Worm (Caenorhabditis elegans): ENCODE data around the gene eel-1.

The eel-1 gene

DNA sequence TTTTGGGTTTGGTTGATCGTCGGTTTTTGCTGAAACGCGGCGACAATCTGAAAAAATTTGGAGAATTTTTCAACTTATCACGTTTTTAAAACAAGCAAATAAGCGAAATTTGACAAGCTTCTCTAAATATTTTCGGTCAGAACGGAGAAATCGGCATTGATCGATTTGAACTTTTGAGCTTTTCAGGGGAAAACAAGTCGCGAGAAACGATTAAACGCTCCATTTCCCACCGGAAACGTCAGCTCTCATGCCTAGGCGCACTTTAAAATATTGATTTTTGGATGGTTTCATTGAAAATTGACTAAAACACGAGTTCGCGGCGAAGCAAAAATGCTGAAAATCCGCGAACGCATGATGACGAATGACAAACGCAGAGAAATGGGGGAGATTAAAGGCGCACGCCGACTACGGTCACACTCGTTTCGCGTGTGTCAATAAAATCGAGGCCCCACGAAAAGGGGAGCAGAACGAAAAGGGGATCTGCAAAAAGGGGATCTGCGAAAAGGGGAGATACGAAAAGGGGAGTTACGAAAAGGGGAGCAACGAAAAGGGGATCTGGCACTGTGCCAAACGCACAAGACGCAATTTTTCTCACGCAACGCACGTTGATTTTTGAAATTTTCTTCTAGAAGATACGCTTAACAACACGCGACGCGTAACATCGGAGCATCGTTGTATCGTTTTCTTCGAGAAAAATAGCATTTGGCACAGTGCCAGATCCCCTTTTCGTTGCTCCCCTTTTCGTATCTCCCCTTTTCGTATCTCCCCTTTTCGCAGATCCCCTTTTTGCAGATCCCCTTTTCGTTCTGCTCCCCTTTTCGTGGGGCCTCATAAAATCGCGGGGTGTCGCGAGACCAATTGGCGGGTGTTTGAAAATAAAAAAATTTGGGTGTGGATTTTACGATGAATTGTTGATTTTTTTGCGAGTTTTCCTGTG, at the start of gene eel-1 (continued):
- TF ChIP-seq zip-2 (tag; optimal IDR thresholded peaks at IDR 0.05) (peak; percentile 52), lin-1 (GFP tag; IDR thresholded peaks at IDR 0.05) (peak; percentile 98), mdl-1 (tag; optimal IDR thresholded peaks at IDR 0.05) (peak; percentile 35 to 61), ceh-20 (GFP tag; IDR thresholded peaks at IDR 0.05) (peak; percentile 99), ama-1 (optimal IDR thresholded peaks at IDR 0.05) (peak; percentile 44), duxl-1 (tag; optimal IDR thresholded peaks at IDR 0.05; ENCODE audit: poor library complexity) (peak; percentile 88), egl-43 (GFP tag; IDR thresholded peaks at IDR 0.05) (peak; percentile 98), saeg-2 (GFP tag; IDR thresholded peaks at IDR 0.05) (peak; percentile 96), lin-29 (GFP tag; IDR thresholded peaks at IDR 0.05) (peak; percentile 95), madf-5 (GFP tag; IDR thresholded peaks at IDR 0.05) (peak; percentile 98), zfp-2 (tag; optimal IDR thresholded peaks at IDR 0.05) (peak; percentile 82), sdz-12 (GFP tag; optimal IDR thresholded peaks at IDR 0.05) (peak; percentile 92), F10B5.3 (tag; optimal IDR thresholded peaks at IDR 0.05) (peak; percentile 52), F37D6.2 (tag; optimal IDR thresholded peaks at IDR 0.05) (peak; percentile 93), nhr-25 (tag; optimal IDR thresholded peaks at IDR 0.05; ENCODE audit: borderline replicate concordance, insufficient read depth) (peak; percentile 82), F44E2.7 (GFP tag; IDR thresholded peaks at IDR 0.05) (peak; percentile 88), hmg-1.1 (GFP tag; IDR thresholded peaks at IDR 0.05) (peak; percentile 96), nhr-42 (GFP tag; IDR thresholded peaks at IDR 0.05) (peak; percentile 97), Y5F2A.4 (GFP tag; optimal IDR thresholded peaks at IDR 0.05) (peak; percentile 58), hlh-30 (tag; optimal IDR thresholded peaks at IDR 0.05; ENCODE audit: insufficient read depth) (peak; percentile 89), nhr-48 (tag; optimal IDR thresholded peaks at IDR 0.05) (peak; percentile 82), set-16 (GFP tag; IDR thresholded peaks at IDR 0.05) (peak; percentile 81), dmd-9 (GFP tag; IDR thresholded peaks at IDR 0.05) (peak; percentile 100), ztf-7 (tag; optimal IDR thresholded peaks at IDR 0.05) (peak; percentile 45), aha-1 (tag) (peak; percentile 99), snpc-1.2 (GFP tag; IDR thresholded peaks at IDR 0.05) (peak; percentile 93), spr-3 (GFP tag; optimal IDR thresholded peaks at IDR 0.05) (peak; percentile 77), lsy-2 (tag; optimal IDR thresholded peaks at IDR 0.05) (peak; percentile 98 to 99), mep-1 (tag; optimal IDR thresholded peaks at IDR 0.05) (peak; percentile 97), nhr-28 (tag; optimal IDR thresholded peaks at IDR 0.05) (peak; percentile 56), dpl-1 (GFP tag; optimal IDR thresholded peaks at IDR 0.05) (peak; percentile 95), nhr-77 (tag; optimal IDR thresholded peaks at IDR 0.05) (peak; percentile 53), nhr-10 (tag; optimal IDR thresholded peaks at IDR 0.05) (peak; percentile 75), lin-15B (tag; optimal IDR thresholded peaks at IDR 0.05) (peak; percentile 70), nhr-102 (tag; optimal IDR thresholded peaks at IDR 0.05) (peak; percentile 90)

DNA sequence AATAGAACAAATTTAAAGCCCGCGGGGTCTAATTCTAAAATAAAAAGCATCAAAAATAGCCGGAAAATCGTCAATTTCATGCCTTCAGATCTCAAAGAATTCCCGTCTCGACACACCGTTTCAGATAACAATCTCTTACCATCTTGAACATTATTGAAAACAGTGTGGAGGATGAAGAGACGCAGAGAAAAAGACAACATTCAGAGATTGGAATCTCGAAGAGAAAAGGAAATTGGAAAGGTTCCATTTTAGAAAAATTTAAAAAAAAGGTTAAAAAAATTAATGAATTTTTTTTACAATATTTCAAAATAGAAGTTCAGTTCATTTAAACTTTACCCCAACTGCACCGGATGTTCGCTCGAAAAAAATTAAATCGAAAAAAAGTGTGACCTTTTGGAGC, 47.1 kb upstream of the eel-1 start:
- no peak for TF ChIP-seq nhr-6 (tag; optimal IDR thresholded peaks at IDR 0.05)
- TF ChIP-seq mep-1 (tag; optimal IDR thresholded peaks at IDR 0.05) = no peak

DNA sequence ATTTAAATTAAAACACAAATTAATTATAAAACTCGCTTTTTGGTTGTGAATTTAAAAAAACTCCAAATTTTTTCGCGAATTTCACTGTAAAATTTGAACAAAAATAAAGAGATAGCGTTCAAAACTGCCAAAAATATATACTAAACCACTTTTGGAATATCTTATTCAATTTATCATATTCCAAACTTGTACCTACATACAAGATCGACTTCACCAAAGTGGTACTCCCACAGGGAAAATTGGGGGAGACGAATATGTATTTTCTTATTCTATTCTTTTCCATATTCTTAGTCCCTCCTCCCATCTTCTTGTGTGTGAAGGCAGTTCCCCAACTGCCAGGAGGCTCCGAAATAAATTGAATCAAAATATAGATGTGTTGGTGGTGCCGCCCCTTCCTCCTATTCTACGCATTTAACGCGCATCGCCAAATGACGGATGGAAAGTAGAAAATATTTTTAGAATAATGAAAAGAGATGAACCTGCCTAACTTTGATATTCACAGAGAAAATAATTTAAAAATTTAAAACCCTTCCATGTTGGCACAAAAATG, 46.2 kb upstream of the eel-1 start:
- TF ChIP-seq Y5F2A.4 (GFP tag; optimal IDR thresholded peaks at IDR 0.05) (no peak), ces-1 (GFP tag; optimal IDR thresholded peaks at IDR 0.05) (peak; percentile 50)

Measured in whole organism, L4 larva.